Worm (Caenorhabditis elegans): ENCODE measurements around the gene Y17G9A.4.

- TF ChIP-seq him-1 (tag; optimal IDR thresholded peaks at IDR 0.05) (no peak), W03F9.2 (tag; optimal IDR thresholded peaks at IDR 0.05) (no peak)
Measured at ce11 chrIV:4870546-4870945, 9.2 kb upstream of the Y17G9A.4 start, which contains the start of gene str-175.

Data from whole organism, L4/young adult.